Worm (Caenorhabditis elegans): ENCODE data around the gene ubc-8.

ubc-8 gene

ce11 chrIV:2708329-2708965, 1.4 kb upstream of the ubc-8 start (continued):
- peak; percentile 87 for TF ChIP-seq unc-55 (GFP tag; optimal IDR thresholded peaks at IDR 0.05)
- no peak for TF ChIP-seq ttx-3 (tag; optimal IDR thresholded peaks at IDR 0.05)
- no peak for TF ChIP-seq syd-9 (tag; optimal IDR thresholded peaks at IDR 0.05)
- no peak for TF ChIP-seq nhr-11 (tag; optimal IDR thresholded peaks at IDR 0.05)
- peak; percentile 42 for TF ChIP-seq rnt-1 (tag; optimal IDR thresholded peaks at IDR 0.05)
- TF ChIP-seq ceh-19 (GFP tag; optimal IDR thresholded peaks at IDR 0.05) = no peak
- peak; percentile 78 for TF ChIP-seq ceh-18 (tag; optimal IDR thresholded peaks at IDR 0.05)
- TF ChIP-seq fax-1 (tag; optimal IDR thresholded peaks at IDR 0.05) = no peak
- TF ChIP-seq lim-6 (tag; optimal IDR thresholded peaks at IDR 0.05) = no peak
- TF ChIP-seq pax-1 (tag; optimal IDR thresholded peaks at IDR 0.05) = no peak
- TF ChIP-seq ref-2 (tag; optimal IDR thresholded peaks at IDR 0.05) = peak; percentile 57
- TF ChIP-seq tbx-2 (tag; optimal IDR thresholded peaks at IDR 0.05) = peak; percentile 72
- TF ChIP-seq pag-3 (tag; optimal IDR thresholded peaks at IDR 0.05; ENCODE audit: borderline replicate concordance) = no peak
- peak; percentile 52 for TF ChIP-seq unc-42 (tag; optimal IDR thresholded peaks at IDR 0.05)

ce11 chrIV:2705675-2706074, 1.4 kb downstream of the ubc-8 start:
- TF ChIP-seq gmeb-2 (tag; optimal IDR thresholded peaks at IDR 0.05) = no peak
- no peak for TF ChIP-seq C08G9.2 (tag; optimal IDR thresholded peaks at IDR 0.05)
- no peak for TF ChIP-seq odd-2 (tag; optimal IDR thresholded peaks at IDR 0.05)
- TF ChIP-seq fkh-10 (GFP tag; optimal IDR thresholded peaks at IDR 0.05) = no peak
- TF ChIP-seq Y22D7AL.16 (tag; optimal IDR thresholded peaks at IDR 0.05) = no peak
- TF ChIP-seq ceh-22 (tag; optimal IDR thresholded peaks at IDR 0.05) = no peak

ce11 chrIV:2703927-2704401, 3.1 kb downstream of the ubc-8 start, which contains the start of gene Y94H6A.5:
Gene Y94H6A.5, minus strand, starts transcription at chrIV:2703977.
- no peak for TF ChIP-seq ceh-45 (GFP tag; IDR thresholded peaks at IDR 0.05)
- no peak for TF ChIP-seq pag-3 (tag; optimal IDR thresholded peaks at IDR 0.05; ENCODE audit: borderline replicate concordance)
- TF ChIP-seq hlh-13 (GFP tag; optimal IDR thresholded peaks at IDR 0.05) = no peak
- peak; percentile 84 for TF ChIP-seq pax-1 (tag; optimal IDR thresholded peaks at IDR 0.05)
- TF ChIP-seq tbx-2 (tag; optimal IDR thresholded peaks at IDR 0.05) = peak; percentile 4
- no peak for TF ChIP-seq ets-4 (tag; optimal IDR thresholded peaks at IDR 0.05)
- TF ChIP-seq madf-2 (tag; optimal IDR thresholded peaks at IDR 0.05) = peak; percentile 1
- no peak for TF ChIP-seq npax-4 (tag; optimal IDR thresholded peaks at IDR 0.05)
- TF ChIP-seq lin-11 (tag; optimal IDR thresholded peaks at IDR 0.05) = no peak
- TF ChIP-seq unc-42 (tag; optimal IDR thresholded peaks at IDR 0.05) = peak; percentile 53
- no peak for TF ChIP-seq ttx-3 (tag; optimal IDR thresholded peaks at IDR 0.05)
- TF ChIP-seq ceh-48 (tag; optimal IDR thresholded peaks at IDR 0.05) = peak; percentile 13
- TF ChIP-seq nfya-1 (tag; optimal IDR thresholded peaks at IDR 0.05) = peak; percentile 56

ce11 chrIV:2688716-2689307, 18.2 kb downstream of the ubc-8 start, which contains the start of gene egrh-3:
Gene egrh-3, minus strand, starts transcription at chrIV:2688766.
- no peak for TF ChIP-seq pat-9 (tag; optimal IDR thresholded peaks at IDR 0.05)
- no peak for TF ChIP-seq C08G9.2 (tag; optimal IDR thresholded peaks at IDR 0.05)
- TF ChIP-seq unc-86 (tag; optimal IDR thresholded peaks at IDR 0.05) = no peak
- TF ChIP-seq nhr-11 (tag; optimal IDR thresholded peaks at IDR 0.05) = no peak
- TF ChIP-seq fkh-10 (GFP tag; optimal IDR thresholded peaks at IDR 0.05) = no peak
- no peak for TF ChIP-seq odd-2 (tag; optimal IDR thresholded peaks at IDR 0.05)
- TF ChIP-seq pros-1 (tag; optimal IDR thresholded peaks at IDR 0.05) = no peak
- TF ChIP-seq unc-42 (tag; optimal IDR thresholded peaks at IDR 0.05) = no peak
- no peak for TF ChIP-seq mec-3 (tag; optimal IDR thresholded peaks at IDR 0.05; ENCODE audit: borderline replicate concordance)
- no peak for TF ChIP-seq npax-4 (tag; optimal IDR thresholded peaks at IDR 0.05)
- no peak for TF ChIP-seq ceh-9 (tag; optimal IDR thresholded peaks at IDR 0.05)
- no peak for TF ChIP-seq K09A11.1 (tag; optimal IDR thresholded peaks at IDR 0.05; ENCODE audit: insufficient read depth)
- TF ChIP-seq eyg-1 (tag; optimal IDR thresholded peaks at IDR 0.05) = no peak
- TF ChIP-seq ahr-1 (tag; optimal IDR thresholded peaks at IDR 0.05) = no peak
- no peak for TF ChIP-seq F13H6.1 (tag; optimal IDR thresholded peaks at IDR 0.05)
